Fruit fly (Drosophila melanogaster) whole organism, pupa: ENCODE measurements around the gene CG46394.

Source experiments
- CG10348 ChIP-seq: fragments of 200-800 bp; sonication (Bioruptor generic); IDR thresholded peaks from 2 replicates; pipeline ENCODE4 v1.3.6; 2022; ENCODE audit warnings: missing biosample characterization, missing genetic modification characterization
- CG12605 ChIP-seq: fragments of 200-800 bp; sonication (Bioruptor generic); IDR thresholded peaks from 2 replicates; pipeline ENCODE4 v1.3.6; 2022; ENCODE audit warnings: missing biosample characterization, missing genetic modification characterization
- CG13204 ChIP-seq: fragments of 200-800 bp; sonication (Bioruptor generic); optimal IDR thresholded peaks from 2 replicates; lab custom pipeline; 2018; ENCODE audit warnings: missing biosample characterization, mild to moderate bottlenecking, missing genetic modification characterization, moderate library complexity
- CG15710 ChIP-seq: fragments of 200-800 bp; sonication (Bioruptor generic); optimal IDR thresholded peaks from 2 replicates; lab custom pipeline; 2018; ENCODE audit warnings: missing biosample characterization, mild to moderate bottlenecking, missing genetic modification characterization, moderate library complexity
- CG34367 ChIP-seq: fragments of 200-800 bp; sonication (Bioruptor generic); optimal IDR thresholded peaks from 2 replicates; lab custom pipeline; 2018; ENCODE audit warnings: missing biosample characterization, mild to moderate bottlenecking, missing genetic modification characterization
- EcR ChIP-seq: fragments of 200-800 bp; sonication (Bioruptor generic); optimal IDR thresholded peaks from 3 replicates; lab custom pipeline; 2019; ENCODE audit warnings: missing biosample characterization, missing genetic modification characterization, mild to moderate bottlenecking, moderate library complexity, missing genetic modification reagents
- Snoo ChIP-seq: fragments of 200-800 bp; sonication (Bioruptor generic); optimal IDR thresholded peaks from 3 replicates; lab custom pipeline; 2017; ENCODE audit warnings: missing biosample characterization, mild to moderate bottlenecking, missing genetic modification characterization, inconsistent platforms
- gl ChIP-seq: fragments of 200-800 bp; sonication (Bioruptor generic); optimal IDR thresholded peaks from 2 replicates; lab custom pipeline; 2018; ENCODE audit warnings: missing biosample characterization, mild to moderate bottlenecking, missing genetic modification characterization
- rn ChIP-seq: fragments of 200-800 bp; sonication (Bioruptor generic); IDR thresholded peaks from 2 replicates; pipeline ENCODE4 v1.3.6; 2022; ENCODE audit warnings: missing biosample characterization, missing genetic modification characterization

- no peak for TF ChIP-seq rn
- TF ChIP-seq Snoo (tag; lab: Kevin White, UChicago), result peak; percentile 22
- peak; percentile 29 for TF ChIP-seq CG13204
- TF ChIP-seq CG10348 (GFP tag; lab: Robert Waterston, UW), result no peak
- TF ChIP-seq CG12605, result no peak
- no peak for TF ChIP-seq gl (tag; lab: Kevin White, UChicago)
- TF ChIP-seq CG15710 (tag; lab: Kevin White, UChicago), result peak; percentile 61
- TF ChIP-seq EcR, result peak; percentile 52
- TF ChIP-seq CG34367 (tag; lab: Kevin White, UChicago), result peak; percentile 18
These were observed 915 bp upstream of the CG46394 start for dm6 chr3L:11599255-11599654.
